Worm (Caenorhabditis elegans): Measurements from ENCODE around the gene hog-1.

Gene hog-1

ce11 chrX:5841060-5841642 is 12.9 kb downstream of the hog-1 start, which contains the start of gene puf-9 (continued):
- TF ChIP-seq zfp-3 (GFP tag; conservative IDR thresholded peaks at IDR 0.05) (peak; percentile 95), dve-1 (tag; optimal IDR thresholded peaks at IDR 0.05; ENCODE audit: insufficient read depth) (peak; percentile 100), lin-15B (tag; optimal IDR thresholded peaks at IDR 0.05) (peak; percentile 88), ceh-62 (tag; optimal IDR thresholded peaks at IDR 0.05) (no peak), sdz-12 (GFP tag; optimal IDR thresholded peaks at IDR 0.05) (peak; percentile 80), php-3 (GFP tag; IDR thresholded peaks at IDR 0.05) (peak; percentile 94), set-16 (GFP tag; IDR thresholded peaks at IDR 0.05) (peak; percentile 89), nhr-237 (tag; optimal IDR thresholded peaks at IDR 0.05) (peak; percentile 79), snpc-1.2 (GFP tag; IDR thresholded peaks at IDR 0.05) (0 out of 2 replicates have a peak, but pooled peaks have one; percentile 39), nhr-25 (tag; optimal IDR thresholded peaks at IDR 0.05; ENCODE audit: borderline replicate concordance, insufficient read depth) (peak; percentile 97), unc-130 (GFP tag; optimal IDR thresholded peaks at IDR 0.05) (no peak), nhr-41 (GFP tag; IDR thresholded peaks at IDR 0.05) (peak; percentile 96), ces-1 (GFP tag; optimal IDR thresholded peaks at IDR 0.05) (peak; percentile 12), spr-1 (tag; optimal IDR thresholded peaks at IDR 0.05) (peak; percentile 92), ceh-28 (tag; optimal IDR thresholded peaks at IDR 0.05) (peak; percentile 1), zip-11 (GFP tag; IDR thresholded peaks at IDR 0.05) (no peak), lin-1 (GFP tag; IDR thresholded peaks at IDR 0.05) (peak; percentile 98), jun-1 (tag; optimal IDR thresholded peaks at IDR 0.05) (peak; percentile 96), mxl-3 (GFP tag; optimal IDR thresholded peaks at IDR 0.05) (peak; percentile 99), nhr-28 (tag; optimal IDR thresholded peaks at IDR 0.05) (peak; percentile 100), pqm-1 (tag; optimal IDR thresholded peaks at IDR 0.05) (peak; percentile 89), hif-1 (tag; optimal IDR thresholded peaks at IDR 0.05) (peak; percentile 75 to 96), snpc-4 (tag; optimal IDR thresholded peaks at IDR 0.05) (peak; percentile 30), T26A8.4 (GFP tag; IDR thresholded peaks at IDR 0.05) (peak; percentile 95), tra-1 (GFP tag; IDR thresholded peaks at IDR 0.05) (peak; percentile 99), skn-1 (tag; optimal IDR thresholded peaks at IDR 0.05) (peak; percentile 81), F49E8.2 (tag; optimal IDR thresholded peaks at IDR 0.05; ENCODE audit: borderline replicate concordance) (no peak), hlh-11 (tag; optimal IDR thresholded peaks at IDR 0.05) (peak; percentile 100), zip-2 (tag; optimal IDR thresholded peaks at IDR 0.05) (peak; percentile 80), ZK546.5 (tag; optimal IDR thresholded peaks at IDR 0.05) (peak in 1 of 2 experiments; percentile 78), dpl-1 (GFP tag; optimal IDR thresholded peaks at IDR 0.05) (peak; percentile 89), nhr-102 (tag; optimal IDR thresholded peaks at IDR 0.05) (peak; percentile 97), unc-39 (tag; optimal IDR thresholded peaks at IDR 0.05) (peak; percentile 67), Y105C5A.15 (GFP tag; IDR thresholded peaks at IDR 0.05) (no peak), unc-62 (GFP tag; optimal IDR thresholded peaks at IDR 0.05 in 1 of 2) (peak; percentile 41 to 100), unc-62 (tag; optimal IDR thresholded peaks at IDR 0.05) (peak; percentile 25), rbr-2 (tag; optimal IDR thresholded peaks at IDR 0.05) (peak; percentile 98), T20F7.1 (GFP tag; optimal IDR thresholded peaks at IDR 0.05) (peak; percentile 91), daf-12 (tag; optimal IDR thresholded peaks at IDR 0.05) (no peak), Y48G9A.11 (GFP tag; IDR thresholded peaks at IDR 0.05) (no peak), F26F4.8 (GFP tag; conservative IDR thresholded peaks at IDR 0.05) (no peak), fkh-10 (GFP tag; optimal IDR thresholded peaks at IDR 0.05) (peak; percentile 99), F44E2.7 (GFP tag; IDR thresholded peaks at IDR 0.05) (no peak), ama-1 (optimal IDR thresholded peaks at IDR 0.05) (peak; percentile 87), nhr-6 (tag; optimal IDR thresholded peaks at IDR 0.05) (peak; percentile 100), daf-16 (GFP tag; optimal IDR thresholded peaks at IDR 0.05) (peak; percentile 76 to 94), daf-16 (tag; optimal IDR thresholded peaks at IDR 0.05) (peak; percentile 98), ZK337.2 (GFP tag; IDR thresholded peaks at IDR 0.05) (peak; percentile 54; the same call in 1 of the 2 replicates), dmd-6 (GFP tag; IDR thresholded peaks at IDR 0.05) (peak; percentile 100), ztf-11 (tag; optimal IDR thresholded peaks at IDR 0.05) (peak; percentile 69), attf-4 (tag; optimal IDR thresholded peaks at IDR 0.05) (peak; percentile 76), nhr-11 (tag; optimal IDR thresholded peaks at IDR 0.05) (peak; percentile 100)
